Worm (Caenorhabditis elegans): ENCODE results near the gene natb-1.

natb-1 gene

ce11 chrV:8010103-8010502 lies 26.9 kb upstream of the natb-1 start, which contains the start of gene Y97E10AR.4:
Gene Y97E10AR.4, minus strand, starts transcription at chrV:8010233.
- TF ChIP-seq scrt-1 (GFP tag; IDR thresholded peaks at IDR 0.05) (no peak), sea-1 (GFP tag; conservative IDR thresholded peaks at IDR 0.05) (no peak), tra-4 (tag; optimal IDR thresholded peaks at IDR 0.05) (no peak), ceh-13 (GFP tag; optimal IDR thresholded peaks at IDR 0.05) (no peak), ceh-36 (tag; optimal IDR thresholded peaks at IDR 0.05) (no peak), tbx-37 (GFP tag; conservative IDR thresholded peaks at IDR 0.05) (no peak), hmbx-1 (tag; optimal IDR thresholded peaks at IDR 0.05) (no peak), ets-7 (tag; optimal IDR thresholded peaks at IDR 0.05) (no peak), tbx-11 (GFP tag; IDR thresholded peaks at IDR 0.05) (no peak), flt-1 (GFP tag; IDR thresholded peaks at IDR 0.05) (no peak), aly-1 (tag; optimal IDR thresholded peaks at IDR 0.05) (no peak)

ce11 chrV:8007460-8008292 lies 24.4 kb upstream of the natb-1 start, which contains the start of gene Y97E10AR.3:
Gene Y97E10AR.3, minus strand, starts transcription at chrV:8007510.
- TF ChIP-seq tbx-37 (GFP tag; conservative IDR thresholded peaks at IDR 0.05) (no peak), aly-1 (tag; optimal IDR thresholded peaks at IDR 0.05) (no peak), hnd-1 (tag; optimal IDR thresholded peaks at IDR 0.05) (no peak), tbx-11 (GFP tag; IDR thresholded peaks at IDR 0.05) (no peak), ceh-36 (tag; optimal IDR thresholded peaks at IDR 0.05) (no peak), scrt-1 (GFP tag; IDR thresholded peaks at IDR 0.05) (no peak), hmbx-1 (tag; optimal IDR thresholded peaks at IDR 0.05) (no peak), pes-1 (GFP tag; IDR thresholded peaks at IDR 0.05) (no peak)

DNA sequence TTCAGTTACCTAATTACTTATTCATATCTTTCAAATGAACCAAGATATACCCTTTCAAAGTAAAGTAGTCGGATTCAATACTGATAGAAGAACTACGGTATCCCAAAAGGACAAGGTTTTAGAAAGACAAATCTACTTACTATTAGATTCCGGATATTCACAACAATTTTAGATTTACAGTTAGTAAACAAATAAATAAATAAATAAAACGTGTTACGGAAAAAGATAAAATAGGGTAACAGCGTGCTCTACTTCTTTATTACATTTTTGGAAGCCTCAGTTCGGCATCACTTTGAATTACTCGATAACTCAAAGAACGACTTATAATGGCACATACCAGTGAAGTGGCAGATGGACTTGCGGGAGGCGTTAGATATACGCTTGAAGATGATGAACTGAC lies 21.8 kb upstream of the natb-1 start, which contains the start of gene Y97E10AR.8:
Gene Y97E10AR.8, plus strand, starts transcription at position 301 of the 400 bp plus-strand sequence.
- TF ChIP-seq pes-1 (GFP tag; IDR thresholded peaks at IDR 0.05), result no peak
- no peak for TF ChIP-seq scrt-1 (GFP tag; IDR thresholded peaks at IDR 0.05)
- TF ChIP-seq tra-4 (tag; optimal IDR thresholded peaks at IDR 0.05), result no peak
- TF ChIP-seq ceh-13 (GFP tag; optimal IDR thresholded peaks at IDR 0.05), result no peak
- TF ChIP-seq ets-7 (tag; optimal IDR thresholded peaks at IDR 0.05), result no peak
- no peak for TF ChIP-seq B0310.2 (tag; optimal IDR thresholded peaks at IDR 0.05)
- no peak for TF ChIP-seq ceh-36 (tag; optimal IDR thresholded peaks at IDR 0.05)
- TF ChIP-seq sea-1 (GFP tag; conservative IDR thresholded peaks at IDR 0.05), result no peak
- TF ChIP-seq hmbx-1 (tag; optimal IDR thresholded peaks at IDR 0.05), result no peak
- no peak for TF ChIP-seq hnd-1 (tag; optimal IDR thresholded peaks at IDR 0.05)
- no peak for TF ChIP-seq hmg-4 (GFP tag; optimal IDR thresholded peaks at IDR 0.05)
- no peak for TF ChIP-seq tbx-37 (GFP tag; conservative IDR thresholded peaks at IDR 0.05)
- TF ChIP-seq aly-1 (tag; optimal IDR thresholded peaks at IDR 0.05), result no peak
- TF ChIP-seq flt-1 (GFP tag; IDR thresholded peaks at IDR 0.05), result no peak
- no peak for TF ChIP-seq ama-1 (optimal IDR thresholded peaks at IDR 0.05)
- TF ChIP-seq F13C5.2 (tag; optimal IDR thresholded peaks at IDR 0.05), result no peak
- TF ChIP-seq tbx-11 (GFP tag; IDR thresholded peaks at IDR 0.05), result no peak

DNA sequence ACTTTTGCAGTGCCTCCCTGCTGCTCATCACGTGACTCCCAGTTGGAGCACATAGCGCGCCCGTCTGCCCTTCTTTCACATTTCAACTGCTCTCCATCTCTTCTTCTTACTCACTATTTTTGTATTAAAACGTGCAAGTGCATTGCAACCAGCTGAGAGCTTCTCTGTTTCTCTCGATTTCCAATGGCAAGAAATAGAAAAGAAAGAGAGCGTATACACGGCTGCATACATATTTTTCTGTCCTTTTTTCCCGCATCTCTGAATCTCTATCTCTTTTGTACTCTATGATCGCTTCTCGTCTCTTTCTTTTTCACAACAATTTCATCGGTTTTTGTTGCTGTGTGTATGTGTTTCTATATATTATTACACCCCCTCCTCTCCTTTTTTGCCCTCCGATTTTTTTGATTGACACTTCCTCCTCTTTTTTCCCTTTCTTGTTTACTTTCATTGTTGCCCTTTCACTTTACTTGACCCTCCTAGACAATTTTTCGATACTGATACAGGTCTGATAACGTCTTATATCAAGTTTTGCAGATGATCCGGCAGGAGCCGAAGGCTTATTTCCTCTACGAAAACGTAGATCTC lies 17.8 kb upstream of the natb-1 start, which contains the start of gene Y97E10AR.1:
Gene Y97E10AR.1, plus strand, starts transcription at position 535 of the 585 bp plus-strand sequence.
- TF ChIP-seq ceh-36 (tag; optimal IDR thresholded peaks at IDR 0.05), result no peak
- TF ChIP-seq hnd-1 (tag; optimal IDR thresholded peaks at IDR 0.05), result peak; percentile 16
- TF ChIP-seq pes-1 (GFP tag; IDR thresholded peaks at IDR 0.05), result no peak
- TF ChIP-seq hmg-4 (GFP tag; optimal IDR thresholded peaks at IDR 0.05), result peak; percentile 40
- peak; percentile 22 for TF ChIP-seq F13C5.2 (tag; optimal IDR thresholded peaks at IDR 0.05)

- TF ChIP-seq hmbx-1 (tag; optimal IDR thresholded peaks at IDR 0.05) (no peak), sea-1 (GFP tag; conservative IDR thresholded peaks at IDR 0.05) (no peak), aly-1 (tag; optimal IDR thresholded peaks at IDR 0.05) (no peak), ets-7 (tag; optimal IDR thresholded peaks at IDR 0.05) (no peak), scrt-1 (GFP tag; IDR thresholded peaks at IDR 0.05) (no peak), tra-4 (tag; optimal IDR thresholded peaks at IDR 0.05) (no peak), ama-1 (optimal IDR thresholded peaks at IDR 0.05) (no peak), ceh-36 (tag; optimal IDR thresholded peaks at IDR 0.05) (no peak), tbx-37 (GFP tag; conservative IDR thresholded peaks at IDR 0.05) (no peak), pes-1 (GFP tag; IDR thresholded peaks at IDR 0.05) (no peak), F13C5.2 (tag; optimal IDR thresholded peaks at IDR 0.05) (no peak), hnd-1 (tag; optimal IDR thresholded peaks at IDR 0.05) (no peak), ceh-13 (GFP tag; optimal IDR thresholded peaks at IDR 0.05) (no peak), tbx-11 (GFP tag; IDR thresholded peaks at IDR 0.05) (no peak), flt-1 (GFP tag; IDR thresholded peaks at IDR 0.05) (no peak), B0310.2 (tag; optimal IDR thresholded peaks at IDR 0.05) (no peak)
Observed at ce11 chrV:7995878-7996277, 12.6 kb upstream of the natb-1 start, which contains the start of gene Y97E10AR.2. Gene Y97E10AR.2, plus strand, starts transcription at chrV:7996178.

ce11 chrV:7995165-7995564 lies 11.9 kb upstream of the natb-1 start:
- TF ChIP-seq pes-1 (GFP tag; IDR thresholded peaks at IDR 0.05) (no peak), tbx-37 (GFP tag; conservative IDR thresholded peaks at IDR 0.05) (no peak), hmg-4 (GFP tag; optimal IDR thresholded peaks at IDR 0.05) (no peak)

- TF ChIP-seq B0310.2 (tag; optimal IDR thresholded peaks at IDR 0.05), result no peak
- TF ChIP-seq ceh-13 (GFP tag; optimal IDR thresholded peaks at IDR 0.05), result no peak
- no peak for TF ChIP-seq hnd-1 (tag; optimal IDR thresholded peaks at IDR 0.05)
Observed at ce11 chrV:7994570-7994969, 11.3 kb upstream of the natb-1 start, which contains the start of gene ceh-76. Gene ceh-76, minus strand, starts transcription at chrV:7994670.
